Fruit fly (Drosophila melanogaster): ENCODE measurements around the gene CG9512.

Gene CG9512

DNA sequence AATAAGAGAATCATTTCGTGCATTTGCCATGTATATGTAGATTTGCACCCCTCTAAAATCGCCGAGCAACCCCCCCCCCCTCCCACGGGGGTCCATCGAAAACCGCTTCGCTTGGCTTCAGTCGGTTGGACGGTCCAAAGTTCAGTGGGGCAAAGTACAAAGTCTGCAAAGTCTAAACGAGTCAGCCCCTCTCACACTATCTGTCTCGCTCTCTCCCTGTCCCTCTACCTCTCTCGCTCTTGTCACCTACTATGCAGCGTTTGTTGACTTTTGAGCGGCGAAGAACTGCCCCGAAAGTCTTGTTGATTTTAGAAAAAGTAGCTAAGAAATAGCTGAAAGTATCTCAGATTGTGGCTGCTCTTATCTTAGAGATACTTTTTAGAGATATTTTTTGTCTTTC is 42.0 kb upstream of the CG9512 start (continued):
- TF ChIP-seq Xbp1 (GFP tag; optimal IDR thresholded peaks at IDR 0.05) (no peak), ro (GFP tag; IDR thresholded peaks at IDR 0.05) (no peak), CG15269 (tag; optimal IDR thresholded peaks at IDR 0.05) (peak; percentile 71), ken (GFP tag; IDR thresholded peaks at IDR 0.05) (0 out of 3 replicates have a peak, but pooled peaks have one; percentile 44), Dek (tag; optimal IDR thresholded peaks at IDR 0.05) (no peak), Stat92E (GFP tag; optimal IDR thresholded peaks at IDR 0.05) (no peak), CG11696 (GFP tag; IDR thresholded peaks at IDR 0.05) (peak; percentile 60; the same call in 1 of the 2 replicates), CG16863 (GFP tag; optimal IDR thresholded peaks at IDR 0.05) (no peak), dmrt99B (tag; optimal IDR thresholded peaks at IDR 0.05) (peak; percentile 62), CG11085 (GFP tag; IDR thresholded peaks at IDR 0.05) (no peak), kni (GFP tag; optimal IDR thresholded peaks at IDR 0.05) (peak; percentile 68), CG17186 (GFP tag; optimal IDR thresholded peaks at IDR 0.05) (no peak), B-H2 (GFP tag; optimal IDR thresholded peaks at IDR 0.05) (peak; percentile 18), amos (GFP tag; IDR thresholded peaks at IDR 0.05; ENCODE audit: partially characterized antibody) (no peak), knrl (GFP tag; IDR thresholded peaks at IDR 0.05; ENCODE audit: partially characterized antibody) (no peak), CG2129 (GFP tag; IDR thresholded peaks at IDR 0.05; ENCODE audit: partially characterized antibody) (no peak), CG2116 (GFP tag; optimal IDR thresholded peaks at IDR 0.05) (no peak), Usf (GFP tag; optimal IDR thresholded peaks at IDR 0.05) (no peak), exex (tag; optimal IDR thresholded peaks at IDR 0.05) (no peak), Pdp1 (GFP tag; optimal IDR thresholded peaks at IDR 0.05) (no peak), cas (GFP tag; IDR thresholded peaks at IDR 0.05) (no peak), CG6813 (GFP tag; optimal IDR thresholded peaks at IDR 0.05) (peak; percentile 66), bigmax (GFP tag; optimal IDR thresholded peaks at IDR 0.05) (no peak), CG34422 (GFP tag; IDR thresholded peaks at IDR 0.05) (no peak), mld (GFP tag; IDR thresholded peaks at IDR 0.05; ENCODE audit: partially characterized antibody) (no peak), CG17361 (GFP tag; IDR thresholded peaks at IDR 0.05) (peak; percentile 35; the same call in 1 of the 3 replicates), gcm2 (GFP tag; optimal IDR thresholded peaks at IDR 0.05) (no peak), yki (optimal IDR thresholded peaks at IDR 0.05) (no peak), H15 (GFP tag; IDR thresholded peaks at IDR 0.05) (0 out of 3 replicates have a peak, but pooled peaks have one; percentile 22), Vsx1 (GFP tag; optimal IDR thresholded peaks at IDR 0.05) (no peak), CG2889 (GFP tag; IDR thresholded peaks at IDR 0.05) (no peak), CG8290 (GFP tag; optimal IDR thresholded peaks at IDR 0.05) (no peak), CG8290 (tag; optimal IDR thresholded peaks at IDR 0.05) (peak; percentile 37 to 63), dan (GFP tag; IDR thresholded peaks at IDR 0.05) (no peak), CG2199 (GFP tag; IDR thresholded peaks at IDR 0.05) (peak; percentile 43; the same call in 1 of the 3 replicates), Spps (tag; optimal IDR thresholded peaks at IDR 0.05) (no peak), Neu2 (GFP tag; optimal IDR thresholded peaks at IDR 0.05; ENCODE audit: borderline replicate concordance) (no peak), BEAF-32 (GFP tag; optimal IDR thresholded peaks at IDR 0.05) (no peak), CG6175 (GFP tag; IDR thresholded peaks at IDR 0.05) (peak; percentile 58; the same call in 1 of the 3 replicates), Nf-YA (GFP tag; IDR thresholded peaks at IDR 0.05) (0 out of 2 replicates have a peak, but pooled peaks have one; percentile 29), dysf (GFP tag; IDR thresholded peaks at IDR 0.05) (0 out of 3 replicates have a peak, but pooled peaks have one; percentile 36), CG1233 (GFP tag; optimal IDR thresholded peaks at IDR 0.05) (peak; percentile 64), Ssrp (tag; optimal IDR thresholded peaks at IDR 0.05) (no peak), Mrtf (GFP tag; IDR thresholded peaks at IDR 0.05) (peak; percentile 28; the same call in 1 of the 3 replicates), grn (GFP tag; optimal IDR thresholded peaks at IDR 0.05) (no peak), row (GFP tag; IDR thresholded peaks at IDR 0.05) (peak; percentile 56; the same call in 2 of the 3 replicates), CG4617 (GFP tag; optimal IDR thresholded peaks at IDR 0.05; ENCODE audit: borderline replicate concordance) (no peak), CG1602 (GFP tag; optimal IDR thresholded peaks at IDR 0.05) (no peak), CG18764 (GFP tag; optimal IDR thresholded peaks at IDR 0.05) (no peak), Hr78 (GFP tag; optimal IDR thresholded peaks at IDR 0.05) (peak in 1 of 2 experiments; percentile 87)
